Worm (Caenorhabditis elegans): ENCODE data around the gene scl-5.

DNA sequence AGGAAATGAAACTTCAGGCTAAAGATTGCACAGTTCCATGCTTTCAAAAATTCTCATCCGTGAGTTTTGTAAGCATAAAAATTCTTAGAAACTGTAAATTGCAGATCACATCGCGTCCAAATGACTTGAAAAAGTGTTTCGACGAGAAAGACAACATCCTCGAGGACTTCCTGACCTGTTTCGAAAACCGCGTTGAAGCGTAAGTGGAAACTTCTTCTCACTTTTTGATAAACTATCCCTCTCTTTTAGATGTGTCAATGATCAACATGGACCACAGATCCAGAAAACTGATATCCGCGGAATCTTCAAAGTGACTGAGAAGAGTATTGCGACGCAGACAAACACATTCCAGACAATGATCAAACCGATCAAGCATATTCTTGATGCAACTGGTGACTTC is 17.0 kb downstream of the scl-5 start:
- TF ChIP-seq tab-1 (GFP tag; IDR thresholded peaks at IDR 0.05): no peak
- no peak for TF ChIP-seq ref-1 (GFP tag; conservative IDR thresholded peaks at IDR 0.05)
- no peak for TF ChIP-seq ztf-29 (GFP tag; IDR thresholded peaks at IDR 0.05)
- no peak for TF ChIP-seq cog-1 (tag; optimal IDR thresholded peaks at IDR 0.05)
- TF ChIP-seq flt-1 (GFP tag; IDR thresholded peaks at IDR 0.05): no peak
- TF ChIP-seq klf-2 (GFP tag; conservative IDR thresholded peaks at IDR 0.05): no peak
- TF ChIP-seq ztf-23 (GFP tag; IDR thresholded peaks at IDR 0.05): no peak
